Fruit fly (Drosophila melanogaster): ENCODE measurements around the gene CG15601.

The CG15601 gene

DNA sequence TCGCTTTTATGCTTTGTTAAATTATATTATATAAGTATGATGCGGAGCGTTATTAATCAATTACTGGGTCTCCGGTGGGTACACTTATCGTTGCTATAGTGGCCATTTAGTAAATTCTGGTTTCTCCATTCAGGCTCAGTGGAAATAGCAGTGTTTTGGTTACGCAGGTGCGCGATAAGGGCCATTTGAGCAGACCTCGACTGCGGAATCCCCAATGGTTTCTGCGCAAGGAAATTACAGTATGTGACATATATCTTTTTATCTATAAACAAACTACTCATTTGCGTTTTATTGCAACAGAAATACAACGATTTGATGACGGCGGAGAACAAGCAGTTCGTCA, 50.8 kb downstream of the CG15601 start:
- TF ChIP-seq CTCF (optimal IDR thresholded peaks at IDR 0.05) (no peak), CG8478 (optimal IDR thresholded peaks at IDR 0.05) (no peak)
